2 fruit fly cellular contexts compared by ENCODE assay signal in genomic region chr3R:9043610-9044009, dm6.
A peak's percentile ranks its signal among the peaks of the same experiment; 100 is the strongest.
TF ChIP-seq lines count a peak whose summit lies in the region.

No protein-coding gene starts in this region.

TF ChIP-seq in whole organism, adult, 20 proteins besides CTCF, POLR2A, EP300 and RAD21 (continued from another document):
- no peak for TF ChIP-seq CG14711 (tag; optimal IDR thresholded peaks at IDR 0.05; lab: Kevin White, UChicago)

TF ChIP-seq in whole organism, embryonic, 481 proteins besides CTCF, POLR2A, EP300 and RAD21 (continued from another document):
- TF ChIP-seq sug (tag; optimal IDR thresholded peaks at IDR 0.05; lab: Kevin White, UChicago) (peak; percentile 25), gfzf (GFP tag; optimal IDR thresholded peaks at IDR 0.05; lab: Kevin White, UChicago) (peak; percentile 11)
